Worm (Caenorhabditis elegans) whole organism, L2 larva: Measurements from ENCODE around the gene C28C12.12.

ENCODE experiments used
- C34F6.9 ChIP-seq: fragments of 150-350 bp; optimal IDR thresholded peaks from 2 replicates; lab custom pipeline; 2014; ENCODE audit warnings: missing biosample characterization, missing genetic modification characterization
- F13H6.1 ChIP-seq: sonication (generic microtip); optimal IDR thresholded peaks from 2 replicates; lab custom pipeline; 2016; ENCODE audit warnings: missing genetic modification characterization, missing compliant biosample characterization
- R02D3.7 ChIP-seq: fragments of 150-350 bp; optimal IDR thresholded peaks from 2 replicates; lab custom pipeline; 2014; ENCODE audit warnings: missing biosample characterization, missing genetic modification characterization
- ZK546.5 ChIP-seq: sonication (generic microtip); optimal IDR thresholded peaks from 2 replicates; lab custom pipeline; 2017; ENCODE audit warnings: missing biosample characterization, missing genetic modification characterization
- alr-1 ChIP-seq: fragments of 150-350 bp; optimal IDR thresholded peaks from 2 replicates; lab custom pipeline; 2014; ENCODE audit warnings: missing biosample characterization, missing genetic modification characterization
- aly-2 ChIP-seq: fragments of 150-350 bp; optimal IDR thresholded peaks from 2 replicates; lab custom pipeline; 2014; ENCODE audit warnings: missing biosample characterization, missing genetic modification characterization
- ama-1 ChIP-seq: fragments of 150-350 bp; optimal IDR thresholded peaks from 2 replicates; lab custom pipeline; 2018; ENCODE audit warnings: inconsistent platforms
- blmp-1 ChIP-seq: sonication (generic microtip); optimal IDR thresholded peaks from 2 replicates; lab custom pipeline; 2017; ENCODE audit warnings: missing genetic modification characterization, mild to moderate bottlenecking, missing compliant biosample characterization, antibody characterized with exemption, moderate library complexity; ENCODE audit not compliant: insufficient read depth
- ceh-16 ChIP-seq: fragments of 150-350 bp; optimal IDR thresholded peaks from 2 replicates; lab custom pipeline; 2014; ENCODE audit warnings: missing biosample characterization, missing genetic modification characterization
- ceh-82 ChIP-seq: fragments of 150-350 bp; optimal IDR thresholded peaks from 2 replicates; lab custom pipeline; 2014; ENCODE audit warnings: missing biosample characterization, missing genetic modification characterization
- crh-2 ChIP-seq: sonication (generic microtip); optimal IDR thresholded peaks from 2 replicates; lab custom pipeline; 2017; ENCODE audit warnings: missing biosample characterization, missing genetic modification characterization
- dmd-4 ChIP-seq: sonication (generic microtip); optimal IDR thresholded peaks from 2 replicates; lab custom pipeline; 2017; ENCODE audit warnings: missing biosample characterization, missing genetic modification characterization
- egl-27 ChIP-seq: sonication (generic microtip); optimal IDR thresholded peaks from 3 replicates; lab custom pipeline; 2017; ENCODE audit warnings: missing biosample characterization, missing genetic modification reagents, missing genetic modification characterization
- elt-1 ChIP-seq: fragments of 150-350 bp; optimal IDR thresholded peaks from 2 replicates; lab custom pipeline; 2014; ENCODE audit warnings: missing biosample characterization, missing genetic modification characterization
- elt-3 ChIP-seq: sonication (generic microtip); optimal IDR thresholded peaks from 2 replicates; lab custom pipeline; 2017; ENCODE audit warnings: missing biosample characterization, missing genetic modification characterization
- fos-1 ChIP-seq: fragments of 150-350 bp; optimal IDR thresholded peaks from 2 replicates; lab custom pipeline; 2014; ENCODE audit warnings: missing biosample characterization, missing genetic modification characterization
- gmeb-1 ChIP-seq: fragments of 150-350 bp; optimal IDR thresholded peaks from 2 replicates; lab custom pipeline; 2014; ENCODE audit warnings: missing biosample characterization, missing genetic modification characterization
- lin-13 ChIP-seq: fragments of 150-350 bp; optimal IDR thresholded peaks from 2 replicates; lab custom pipeline; 2014; ENCODE audit warnings: missing biosample characterization, missing genetic modification reagents, missing genetic modification characterization
- lin-39 ChIP-seq: fragments of 150-350 bp; optimal IDR thresholded peaks from 2 replicates; lab custom pipeline; 2014; ENCODE audit warnings: missing biosample characterization, missing genetic modification reagents, missing genetic modification characterization
- lsy-2 ChIP-seq, 2 experiments: fragments of 150-350 bp in 1 of 2; sonication (generic microtip) in 1 of 2; optimal IDR thresholded peaks; 2 replicates each; lab custom pipeline; 2014 to 2017; ENCODE audit warnings: missing biosample characterization in 2 of 2, missing genetic modification characterization in 2 of 2
- mbf-1 ChIP-seq: sonication (generic microtip); optimal IDR thresholded peaks from 2 replicates; lab custom pipeline; 2017; ENCODE audit warnings: missing biosample characterization, missing genetic modification characterization
- mdl-1 ChIP-seq, 2 experiments: fragments of 150-350 bp in 1 of 2; sonication (generic microtip) in 1 of 2; optimal IDR thresholded peaks; 2 replicates each; lab custom pipeline; 2017; ENCODE audit warnings: missing biosample characterization in 2 of 2, missing genetic modification characterization in 2 of 2
- nhr-11 ChIP-seq: fragments of 150-350 bp; optimal IDR thresholded peaks from 2 replicates; lab custom pipeline; 2014; ENCODE audit warnings: missing biosample characterization, missing genetic modification characterization
- nhr-12 ChIP-seq: fragments of 150-350 bp; optimal IDR thresholded peaks from 2 replicates; lab custom pipeline; 2014; ENCODE audit warnings: missing biosample characterization, missing genetic modification characterization
- nhr-129 ChIP-seq: fragments of 150-350 bp; optimal IDR thresholded peaks from 2 replicates; lab custom pipeline; 2014; ENCODE audit warnings: missing biosample characterization, missing genetic modification characterization
- nhr-21 ChIP-seq: fragments of 150-350 bp; optimal IDR thresholded peaks from 2 replicates; lab custom pipeline; 2014; ENCODE audit warnings: missing biosample characterization, missing genetic modification characterization
- nhr-23 ChIP-seq: fragments of 150-350 bp; optimal IDR thresholded peaks from 2 replicates; lab custom pipeline; 2014; ENCODE audit warnings: missing biosample characterization, missing genetic modification reagents, missing genetic modification characterization
- nhr-237 ChIP-seq: fragments of 150-350 bp; optimal IDR thresholded peaks from 2 replicates; lab custom pipeline; 2014; ENCODE audit warnings: missing biosample characterization, missing genetic modification characterization
- nhr-25 ChIP-seq: fragments of 150-350 bp; sonication (generic microtip); optimal IDR thresholded peaks from 3 replicates; lab custom pipeline; 2014; ENCODE audit warnings: missing biosample characterization, missing genetic modification characterization
- sem-4 ChIP-seq: fragments of 150-350 bp; optimal IDR thresholded peaks from 2 replicates; lab custom pipeline; 2014; ENCODE audit warnings: missing biosample characterization, missing genetic modification reagents, missing genetic modification characterization
- skn-1 ChIP-seq: sonication (generic microtip); optimal IDR thresholded peaks from 2 replicates; lab custom pipeline; 2017; ENCODE audit warnings: missing biosample characterization, missing genetic modification characterization
- sma-9 ChIP-seq, 2 experiments: fragments of 150-350 bp in 1 of 2; sonication (generic microtip) in 1 of 2; optimal IDR thresholded peaks; 2 replicates each; lab custom pipeline; 2014 to 2016; ENCODE audit warnings: missing genetic modification characterization in 2 of 2, mild to moderate bottlenecking in 1 of 2, missing biosample characterization in 1 of 2, missing compliant biosample characterization in 1 of 2, missing genetic modification reagents in 1 of 2, moderate library complexity in 1 of 2
- snpc-4 ChIP-seq: fragments of 150-350 bp; optimal IDR thresholded peaks from 2 replicates; lab custom pipeline; 2014; ENCODE audit warnings: missing biosample characterization, missing genetic modification characterization
- unc-39 ChIP-seq: fragments of 150-350 bp; optimal IDR thresholded peaks from 2 replicates; lab custom pipeline; 2014; ENCODE audit warnings: missing biosample characterization, missing genetic modification characterization
- unc-55 ChIP-seq: fragments of 150-350 bp; sonication (generic microtip); optimal IDR thresholded peaks from 3 replicates; lab custom pipeline; 2014; ENCODE audit warnings: missing biosample characterization, missing genetic modification reagents, missing genetic modification characterization
- unc-62 ChIP-seq: fragments of 150-350 bp; optimal IDR thresholded peaks from 2 replicates; lab custom pipeline; 2014; ENCODE audit warnings: missing biosample characterization, missing genetic modification reagents, missing genetic modification characterization
- zag-1 ChIP-seq: fragments of 150-350 bp; optimal IDR thresholded peaks from 2 replicates; lab custom pipeline; 2014; ENCODE audit warnings: missing biosample characterization, missing genetic modification characterization
- ztf-1 ChIP-seq: fragments of 200-800 bp; sonication (Bioruptor generic); conservative IDR thresholded peaks from 2 replicates; pipeline ENCODE4 v1.3.6; 2022; ENCODE audit warnings: missing genetic modification characterization, missing compliant biosample characterization
- ztf-11 ChIP-seq: sonication (generic microtip); optimal IDR thresholded peaks from 2 replicates; lab custom pipeline; 2017; ENCODE audit warnings: missing biosample characterization, missing genetic modification characterization
- ztf-4 ChIP-seq: fragments of 150-350 bp; optimal IDR thresholded peaks from 2 replicates; lab custom pipeline; 2014; ENCODE audit warnings: missing biosample characterization, missing genetic modification characterization

Gene C28C12.12

DNA sequence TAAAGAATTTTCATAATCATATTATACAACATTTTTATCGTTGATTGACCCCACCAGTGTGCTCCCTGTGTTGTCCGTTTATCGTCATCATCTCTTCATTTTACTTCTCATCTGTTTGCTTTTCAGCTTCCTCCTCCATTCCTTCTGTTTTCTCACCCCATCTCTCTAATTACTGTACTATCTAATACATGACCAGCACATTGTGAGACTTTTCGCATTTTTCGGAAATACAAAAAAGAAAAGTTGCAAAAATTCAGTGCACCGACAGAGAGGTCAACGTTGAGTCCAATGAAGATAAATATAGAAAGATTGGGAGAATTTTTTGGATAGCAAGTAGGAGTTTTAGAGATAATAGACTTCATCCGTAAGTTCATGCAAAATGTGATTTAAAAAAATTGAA is 23.8 kb upstream of the C28C12.12 start:
- no peak for TF ChIP-seq unc-62 (GFP tag; lab: Kevin White, UChicago)
- TF ChIP-seq mdl-1 (tag; optimal IDR thresholded peaks at IDR 0.05; lab: Kevin White, UChicago): no peak
- TF ChIP-seq sem-4: no peak
- TF ChIP-seq, all 48 proteins: peak for 0

DNA sequence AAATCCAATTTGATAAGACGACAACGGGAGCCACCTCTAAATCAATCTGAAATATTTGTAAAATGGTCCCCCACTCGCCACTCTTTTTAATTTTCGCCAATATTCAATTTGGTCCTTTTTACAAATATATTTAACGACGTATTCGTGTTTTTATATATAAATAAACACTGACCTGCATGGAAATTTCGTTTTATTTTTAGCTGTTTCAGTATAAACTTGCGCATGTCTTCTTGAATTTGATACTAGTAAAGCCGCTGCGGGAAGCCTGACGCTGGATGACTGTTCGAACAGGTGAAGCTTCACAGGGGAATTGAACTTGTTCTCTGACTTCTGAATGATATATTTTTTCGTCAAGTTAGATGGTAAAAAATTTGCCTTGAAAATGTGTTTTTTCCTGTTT is 18.4 kb upstream of the C28C12.12 start:
- TF ChIP-seq ama-1 (lab: Kevin White, UChicago) (no peak), lin-39 (tag; lab: Kevin White, UChicago) (no peak), mbf-1 (tag; lab: Kevin White, UChicago) (no peak), blmp-1 (tag; lab: Kevin White, UChicago) (no peak), ztf-11 (tag; lab: Kevin White, UChicago) (no peak), F13H6.1 (tag; lab: Kevin White, UChicago) (no peak), lsy-2 (tag; optimal IDR thresholded peaks at IDR 0.05; lab: Kevin White, UChicago) (no peak), nhr-12 (tag; lab: Kevin White, UChicago) (no peak), elt-3 (tag; lab: Kevin White, UChicago) (no peak)

DNA sequence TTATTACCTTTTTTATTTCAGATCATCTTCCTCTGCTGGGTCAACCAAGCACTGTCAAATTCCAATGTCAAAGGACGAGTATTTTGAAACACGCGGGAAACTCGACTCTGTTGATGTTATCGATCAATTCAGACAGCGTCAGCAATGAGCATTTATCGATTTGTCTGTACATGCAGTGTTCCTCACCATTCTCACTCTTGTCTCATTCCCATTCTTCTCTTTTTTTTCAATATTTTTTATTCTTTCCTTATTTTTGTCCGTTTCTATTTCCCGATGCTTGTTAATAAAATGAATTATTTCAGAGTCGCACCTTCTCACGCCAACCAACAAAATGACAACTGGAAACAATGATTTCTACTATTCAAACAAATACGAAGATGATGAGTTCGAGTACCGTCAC is 17.5 kb upstream of the C28C12.12 start, which contains the start of gene cks-1:
cks-1 (plus strand) TSS at position 301 of the 400 bp plus-strand sequence.
- TF ChIP-seq fos-1 (tag; lab: Kevin White, UChicago) (no peak), skn-1 (tag; lab: Kevin White, UChicago) (no peak), ztf-11 (tag; lab: Kevin White, UChicago) (no peak), unc-39 (tag; lab: Kevin White, UChicago) (no peak), F13H6.1 (tag; lab: Kevin White, UChicago) (no peak), ZK546.5 (no peak), nhr-237 (tag; lab: Kevin White, UChicago) (no peak), crh-2 (no peak), nhr-129 (tag; lab: Kevin White, UChicago) (no peak), lin-13 (no peak), ama-1 (lab: Kevin White, UChicago) (no peak), C34F6.9 (tag; lab: Kevin White, UChicago) (no peak), egl-27 (tag; lab: Kevin White, UChicago) (no peak), elt-1 (tag; lab: Kevin White, UChicago) (no peak), nhr-11 (tag; lab: Kevin White, UChicago) (no peak), aly-2 (no peak), nhr-21 (no peak)

- TF ChIP-seq egl-27 (tag; lab: Kevin White, UChicago): no peak
- no peak for TF ChIP-seq ceh-16 (tag; lab: Kevin White, UChicago)
- no peak for TF ChIP-seq nhr-129 (tag; lab: Kevin White, UChicago)
- TF ChIP-seq sma-9 (GFP tag; optimal IDR thresholded peaks at IDR 0.05; lab: Kevin White, UChicago): no peak
- TF ChIP-seq sma-9 (tag; optimal IDR thresholded peaks at IDR 0.05; lab: Kevin White, UChicago): no peak
- TF ChIP-seq lsy-2 (tag; optimal IDR thresholded peaks at IDR 0.05; lab: Kevin White, UChicago): no peak
- TF ChIP-seq nhr-11 (tag; lab: Kevin White, UChicago): no peak
- no peak for TF ChIP-seq ZK546.5
- TF ChIP-seq mbf-1 (tag; lab: Kevin White, UChicago): no peak
- no peak for TF ChIP-seq ama-1 (lab: Kevin White, UChicago)
- no peak for TF ChIP-seq lin-13
- TF ChIP-seq nhr-21: no peak
- TF ChIP-seq ztf-4 (tag; lab: Kevin White, UChicago): no peak
- no peak for TF ChIP-seq alr-1
- no peak for TF ChIP-seq skn-1 (tag; lab: Kevin White, UChicago)
- TF ChIP-seq elt-3 (tag; lab: Kevin White, UChicago): no peak
Measured at ce11 chrIV:8512679-8513078, 16.5 kb upstream of the C28C12.12 start, which contains the start of gene C09G4.4. Gene C09G4.4 (plus strand): TSS chrIV:8512979.

ce11 chrIV:8511056-8511455 is 14.9 kb upstream of the C28C12.12 start, which contains the start of gene mes-6:
Gene mes-6 (plus strand): TSS chrIV:8511284.
- TF ChIP-seq ceh-16 (tag; lab: Kevin White, UChicago): no peak
- TF ChIP-seq nhr-12 (tag; lab: Kevin White, UChicago): no peak
- peak in 1 of 2 experiments; percentile 70 for TF ChIP-seq lsy-2 (tag; optimal IDR thresholded peaks at IDR 0.05; lab: Kevin White, UChicago)
- no peak for TF ChIP-seq lin-39 (tag; lab: Kevin White, UChicago)
- TF ChIP-seq ztf-4 (tag; lab: Kevin White, UChicago): no peak
- TF ChIP-seq fos-1 (tag; lab: Kevin White, UChicago): peak; percentile 14
- no peak for TF ChIP-seq nhr-25 (tag; lab: Kevin White, UChicago)
- TF ChIP-seq aly-2: no peak
- no peak for TF ChIP-seq mbf-1 (tag; lab: Kevin White, UChicago)
- no peak for TF ChIP-seq mdl-1 (tag; optimal IDR thresholded peaks at IDR 0.05; lab: Kevin White, UChicago)
- no peak for TF ChIP-seq ztf-1
- no peak for TF ChIP-seq elt-3 (tag; lab: Kevin White, UChicago)
- no peak for TF ChIP-seq R02D3.7 (tag; lab: Kevin White, UChicago)
- TF ChIP-seq nhr-23 (tag; lab: Kevin White, UChicago): no peak
- TF ChIP-seq unc-55 (GFP tag; lab: Kevin White, UChicago): peak; percentile 67
- no peak for TF ChIP-seq unc-62 (GFP tag; lab: Kevin White, UChicago)
- TF ChIP-seq crh-2: peak; percentile 33
- TF ChIP-seq egl-27 (tag; lab: Kevin White, UChicago): no peak
- no peak for TF ChIP-seq dmd-4
- peak; percentile 45 for TF ChIP-seq C34F6.9 (tag; lab: Kevin White, UChicago)
- peak; percentile 17 for TF ChIP-seq snpc-4
- TF ChIP-seq elt-1 (tag; lab: Kevin White, UChicago): no peak
- no peak for TF ChIP-seq ZK546.5
- TF ChIP-seq F13H6.1 (tag; lab: Kevin White, UChicago): no peak
- TF ChIP-seq blmp-1 (tag; lab: Kevin White, UChicago): no peak
- no peak for TF ChIP-seq ceh-82
- TF ChIP-seq sem-4: no peak
- TF ChIP-seq alr-1: no peak
- no peak for TF ChIP-seq zag-1 (tag; lab: Kevin White, UChicago)
- TF ChIP-seq gmeb-1 (tag; lab: Kevin White, UChicago): peak; percentile 82
- TF ChIP-seq unc-39 (tag; lab: Kevin White, UChicago): no peak
